Fruit fly (Drosophila melanogaster) whole organism, prepupa: ENCODE results near the gene CG9839.

Experiments
- Blimp-1 ChIP-seq: fragments of 200-800 bp; sonication (Bioruptor generic); optimal IDR thresholded peaks from 3 replicates; lab custom pipeline; 2017; ENCODE audit warnings: missing biosample characterization, missing genetic modification characterization, mild to moderate bottlenecking, moderate library complexity, missing genetic modification reagents
- CG10631 ChIP-seq: fragments of 200-800 bp; sonication (Bioruptor generic); optimal IDR thresholded peaks from 2 replicates; lab custom pipeline; 2016; ENCODE audit warnings: missing biosample characterization, missing genetic modification characterization
- CG10669 ChIP-seq: fragments of 200-800 bp; sonication (Bioruptor generic); optimal IDR thresholded peaks from 3 replicates; lab custom pipeline; 2018; ENCODE audit warnings: missing biosample characterization, mild to moderate bottlenecking, missing genetic modification characterization, moderate library complexity
- CG11294 ChIP-seq: fragments of 200-800 bp; sonication (Bioruptor generic); IDR thresholded peaks from 2 replicates; pipeline ENCODE4 v1.3.6; 2022; ENCODE audit warnings: missing biosample characterization, missing genetic modification characterization
- CG11762 ChIP-seq: fragments of 200-800 bp; sonication (Bioruptor generic); optimal IDR thresholded peaks from 3 replicates; lab custom pipeline; 2016; ENCODE audit warnings: missing biosample characterization, missing genetic modification characterization; ENCODE audit not compliant: insufficient read depth
- CG11902 ChIP-seq: fragments of 200-800 bp; sonication (Bioruptor generic); optimal IDR thresholded peaks from 3 replicates; lab custom pipeline; 2016; ENCODE audit warnings: missing biosample characterization, missing genetic modification characterization
- CG15336 ChIP-seq: fragments of 200-800 bp; sonication (Bioruptor generic); IDR thresholded peaks from 2 replicates; pipeline ENCODE4 v1.3.6; 2022; ENCODE audit warnings: missing biosample characterization, missing genetic modification characterization
- CG16779 ChIP-seq: fragments of 200-800 bp; sonication (Bioruptor generic); optimal IDR thresholded peaks from 3 replicates; lab custom pipeline; 2017; ENCODE audit warnings: missing biosample characterization, mild to moderate bottlenecking, missing genetic modification characterization
- CG3032 ChIP-seq: fragments of 200-800 bp; optimal IDR thresholded peaks from 2 replicates; lab custom pipeline; 2019; ENCODE audit warnings: missing biosample characterization, mild to moderate bottlenecking, missing genetic modification characterization, moderate library complexity
- CG34406 ChIP-seq: fragments of 200-800 bp; sonication (Bioruptor generic); optimal IDR thresholded peaks from 3 replicates; lab custom pipeline; 2016; ENCODE audit warnings: missing biosample characterization, missing genetic modification characterization
- CG4318 ChIP-seq: fragments of 200-800 bp; sonication (Bioruptor generic); optimal IDR thresholded peaks from 3 replicates; lab custom pipeline; 2017; ENCODE audit warnings: missing biosample characterization, mild to moderate bottlenecking, missing genetic modification characterization
- CG6163 ChIP-seq: fragments of 200-800 bp; sonication (Bioruptor generic); IDR thresholded peaks from 3 replicates; pipeline ENCODE4 v1.3.6; 2022; ENCODE audit warnings: missing biosample characterization, missing genetic modification characterization
- CG6276 ChIP-seq: fragments of 200-800 bp; sonication (Bioruptor generic); optimal IDR thresholded peaks from 2 replicates; lab custom pipeline; 2017; ENCODE audit warnings: missing biosample characterization, mild to moderate bottlenecking, missing genetic modification characterization
- CG6792 ChIP-seq: fragments of 200-800 bp; sonication (Bioruptor generic); optimal IDR thresholded peaks from 3 replicates; lab custom pipeline; 2016; ENCODE audit warnings: missing biosample characterization, missing genetic modification characterization
- CG6808 ChIP-seq: fragments of 200-800 bp; sonication (Bioruptor generic); optimal IDR thresholded peaks from 3 replicates; lab custom pipeline; 2017; ENCODE audit warnings: missing biosample characterization, missing genetic modification characterization, mild to moderate bottlenecking, moderate library complexity, missing genetic modification reagents
- CG6854 ChIP-seq: fragments of 200-800 bp; sonication (Bioruptor generic); optimal IDR thresholded peaks from 2 replicates; lab custom pipeline; 2017; ENCODE audit warnings: missing biosample characterization, mild to moderate bottlenecking, missing genetic modification characterization
- CG8119 ChIP-seq: fragments of 200-800 bp; sonication (Bioruptor generic); IDR thresholded peaks from 3 replicates; pipeline ENCODE4 v1.3.6; 2022; ENCODE audit warnings: missing biosample characterization, missing genetic modification characterization
- CG8632 ChIP-seq: fragments of 200-800 bp; sonication (Bioruptor generic); optimal IDR thresholded peaks from 3 replicates; lab custom pipeline; 2016; ENCODE audit warnings: missing biosample characterization, missing genetic modification characterization
- Eip75B ChIP-seq: fragments of 200-800 bp; sonication (Bioruptor generic); optimal IDR thresholded peaks from 3 replicates; lab custom pipeline; 2016; ENCODE audit warnings: missing biosample characterization, missing genetic modification characterization
- Eip78C ChIP-seq: fragments of 200-800 bp; sonication (Bioruptor generic); peaks from one replicate; lab custom pipeline; 2016; ENCODE audit warnings: missing biosample characterization, missing genetic modification characterization
- Eip93F ChIP-seq: fragments of 200-800 bp; sonication (Bioruptor generic); optimal IDR thresholded peaks from 2 replicates; lab custom pipeline; 2016; ENCODE audit warnings: missing biosample characterization, mild to moderate bottlenecking, missing genetic modification characterization
- Ets21C ChIP-seq: fragments of 200-800 bp; sonication (Bioruptor generic); optimal IDR thresholded peaks from 3 replicates; lab custom pipeline; 2016; ENCODE audit warnings: missing biosample characterization, missing genetic modification characterization
- Ets96B ChIP-seq: fragments of 200-800 bp; optimal IDR thresholded peaks from 2 replicates; lab custom pipeline; 2019; ENCODE audit warnings: missing biosample characterization, mild to moderate bottlenecking, missing genetic modification characterization, moderate library complexity
- Gug ChIP-seq: fragments of 200-800 bp; sonication (Bioruptor generic); IDR thresholded peaks from 2 replicates; pipeline ENCODE4 v1.3.6; 2022; ENCODE audit warnings: missing biosample characterization, missing genetic modification characterization
- Hr39 ChIP-seq: fragments of 200-800 bp; sonication (Bioruptor generic); optimal IDR thresholded peaks from 2 replicates; lab custom pipeline; 2016; ENCODE audit warnings: missing biosample characterization, missing genetic modification characterization
- Hr4 ChIP-seq: fragments of 200-800 bp; sonication (Bioruptor generic); optimal IDR thresholded peaks from 3 replicates; lab custom pipeline; 2016; ENCODE audit warnings: missing biosample characterization, missing genetic modification characterization
- Lpt ChIP-seq: fragments of 200-800 bp; sonication (Bioruptor generic); optimal IDR thresholded peaks from 3 replicates; lab custom pipeline; 2016; ENCODE audit warnings: missing biosample characterization, missing genetic modification characterization
- Met ChIP-seq: fragments of 200-800 bp; sonication (Bioruptor generic); optimal IDR thresholded peaks from 3 replicates; lab custom pipeline; 2016; ENCODE audit warnings: missing biosample characterization, missing genetic modification characterization
- Smox ChIP-seq: fragments of 200-800 bp; sonication (Bioruptor generic); optimal IDR thresholded peaks from 3 replicates; lab custom pipeline; 2016; ENCODE audit warnings: missing biosample characterization, missing genetic modification characterization
- Sox102F ChIP-seq: fragments of 200-800 bp; sonication (Bioruptor generic); optimal IDR thresholded peaks from 2 replicates; lab custom pipeline; 2016; ENCODE audit warnings: missing biosample characterization, mild to moderate bottlenecking, missing genetic modification characterization
- Sox15 ChIP-seq: fragments of 200-800 bp; sonication (Bioruptor generic); optimal IDR thresholded peaks from 3 replicates; lab custom pipeline; 2016; ENCODE audit warnings: missing biosample characterization, missing genetic modification characterization
- achi ChIP-seq: fragments of 200-800 bp; sonication (Bioruptor generic); optimal IDR thresholded peaks from 3 replicates; lab custom pipeline; 2016; ENCODE audit warnings: missing biosample characterization, missing genetic modification characterization
- acj6 ChIP-seq: fragments of 200-800 bp; sonication (Bioruptor generic); optimal IDR thresholded peaks from 3 replicates; lab custom pipeline; 2016; ENCODE audit warnings: missing biosample characterization, missing genetic modification characterization
- dac ChIP-seq: fragments of 200-800 bp; sonication (Bioruptor generic); optimal IDR thresholded peaks from 2 replicates; lab custom pipeline; 2017; ENCODE audit warnings: missing biosample characterization, mild to moderate bottlenecking, missing genetic modification characterization
- eg ChIP-seq: fragments of 200-800 bp; sonication (Bioruptor generic); IDR thresholded peaks from 3 replicates; pipeline ENCODE4 v1.3.6; 2022; ENCODE audit warnings: missing biosample characterization, missing genetic modification characterization
- esn ChIP-seq: fragments of 200-800 bp; sonication (Bioruptor generic); optimal IDR thresholded peaks from 2 replicates; lab custom pipeline; 2016; ENCODE audit warnings: missing biosample characterization, mild to moderate bottlenecking, missing genetic modification characterization, moderate library complexity
- fd59A ChIP-seq: fragments of 200-800 bp; sonication (Bioruptor generic); optimal IDR thresholded peaks from 2 replicates; lab custom pipeline; 2017; ENCODE audit warnings: missing biosample characterization, mild to moderate bottlenecking, missing genetic modification characterization, missing genetic modification reagents
- fd85E ChIP-seq: fragments of 200-800 bp; sonication (Bioruptor generic); optimal IDR thresholded peaks from 3 replicates; lab custom pipeline; 2016; ENCODE audit warnings: missing biosample characterization, missing genetic modification characterization
- fkh ChIP-seq: fragments of 200-800 bp; sonication (Bioruptor generic); optimal IDR thresholded peaks from 3 replicates; lab custom pipeline; 2017; ENCODE audit warnings: missing biosample characterization, mild to moderate bottlenecking, missing genetic modification characterization, moderate library complexity
- net ChIP-seq: fragments of 200-800 bp; sonication (Bioruptor generic); optimal IDR thresholded peaks from 3 replicates; lab custom pipeline; 2016; ENCODE audit warnings: missing biosample characterization, missing genetic modification characterization
- pdm3 ChIP-seq: fragments of 200-800 bp; sonication (Bioruptor generic); optimal IDR thresholded peaks from 3 replicates; lab custom pipeline; 2016; ENCODE audit warnings: missing biosample characterization, missing genetic modification characterization
- salr ChIP-seq, 2 experiments: fragments of 200-800 bp; sonication (Bioruptor generic); optimal IDR thresholded peaks; 3 replicates each; lab custom pipeline; 2016 to 2018; ENCODE audit warnings: missing biosample characterization in 2 of 2, missing genetic modification characterization in 2 of 2, mild to moderate bottlenecking in 1 of 2
- spab ChIP-seq: fragments of 200-800 bp; sonication (Bioruptor generic); optimal IDR thresholded peaks from 2 replicates; lab custom pipeline; 2017; ENCODE audit warnings: missing biosample characterization, mild to moderate bottlenecking, missing genetic modification characterization, missing genetic modification reagents
- ss ChIP-seq, 2 experiments: fragments of 200-800 bp; sonication (Bioruptor generic); optimal IDR thresholded peaks; 2 replicates in 1 of 2; 3 replicates in 1 of 2; lab custom pipeline; 2017 to 2018; ENCODE audit warnings: mild to moderate bottlenecking in 2 of 2, missing biosample characterization in 2 of 2, missing genetic modification characterization in 2 of 2, moderate library complexity in 1 of 2
- svp ChIP-seq: fragments of 200-800 bp; sonication (Bioruptor generic); peaks from one replicate; lab custom pipeline; 2016; ENCODE audit warnings: missing biosample characterization, missing genetic modification characterization
- topi ChIP-seq: fragments of 200-800 bp; sonication (Bioruptor generic); optimal IDR thresholded peaks from 3 replicates; lab custom pipeline; 2016; ENCODE audit warnings: missing biosample characterization, missing genetic modification characterization
- vri ChIP-seq: fragments of 200-800 bp; sonication (Bioruptor generic); optimal IDR thresholded peaks from 3 replicates; lab custom pipeline; 2016; ENCODE audit warnings: missing biosample characterization, mild to moderate bottlenecking, missing genetic modification characterization

CG9839 gene

dm6 chr3R:8850616-8851015, 45.0 kb upstream of the CG9839 start:
- TF ChIP-seq fkh (GFP tag; lab: Kevin White, UChicago) (peak; percentile 66), CG16779 (tag; lab: Kevin White, UChicago) (no peak)

- TF ChIP-seq net (GFP tag; lab: Kevin White, UChicago) (peak; percentile 58), CG4318 (GFP tag; lab: Kevin White, UChicago) (peak; percentile 21), CG34406 (GFP tag; lab: Kevin White, UChicago) (peak; percentile 49), topi (GFP tag; lab: Kevin White, UChicago) (peak; percentile 48), CG6276 (peak; percentile 52), CG8119 (GFP tag; lab: Robert Waterston, UW) (peak; percentile 70), Hr39 (peak; percentile 49), Ets21C (no peak), CG8632 (peak; percentile 33), CG6854 (no peak), CG10669 (GFP tag; lab: Kevin White, UChicago) (peak; percentile 64), acj6 (GFP tag; lab: Kevin White, UChicago) (peak; percentile 50), spab (peak; percentile 55), Ets96B (tag; lab: Kevin White, UChicago) (peak; percentile 69), CG3032 (tag; lab: Kevin White, UChicago) (peak; percentile 35), dac (GFP tag; lab: Kevin White, UChicago) (peak; percentile 11), Met (GFP tag; lab: Kevin White, UChicago) (peak; percentile 63), CG16779 (tag; lab: Kevin White, UChicago) (no peak), Blimp-1 (GFP tag; lab: Kevin White, UChicago) (no peak), Lpt (GFP tag; lab: Kevin White, UChicago) (peak; percentile 55), fkh (GFP tag; lab: Kevin White, UChicago) (no peak), CG11762 (GFP tag; lab: Kevin White, UChicago) (peak; percentile 52), CG10631 (GFP tag; lab: Kevin White, UChicago) (peak; percentile 61), Gug (GFP tag; lab: Robert Waterston, UW) (peak; percentile 48; the same call in 1 of the 2 replicates), svp (peak; percentile 83), Sox102F (GFP tag; lab: Kevin White, UChicago) (peak; percentile 60), Sox15 (peak; percentile 28), esn (GFP tag; lab: Kevin White, UChicago) (peak; percentile 63), Eip93F (GFP tag; lab: Kevin White, UChicago) (no peak), CG11902 (GFP tag; lab: Kevin White, UChicago) (peak; percentile 11), eg (peak; percentile 74), Eip78C (GFP tag; lab: Kevin White, UChicago) (peak; percentile 87), CG6808 (GFP tag; lab: Kevin White, UChicago) (peak; percentile 43), CG6163 (GFP tag; lab: Robert Waterston, UW) (peak; percentile 72), vri (no peak), CG15336 (GFP tag; lab: Robert Waterston, UW) (peak; percentile 76), pdm3 (GFP tag; lab: Kevin White, UChicago) (peak; percentile 59), CG11294 (GFP tag; lab: Robert Waterston, UW) (peak; percentile 54; the same call in 1 of the 2 replicates), fd85E (GFP tag; lab: Kevin White, UChicago) (no peak), Hr4 (GFP tag; lab: Kevin White, UChicago) (peak; percentile 67), CG6792 (GFP tag; lab: Kevin White, UChicago) (peak; percentile 55), Eip75B (GFP tag; lab: Kevin White, UChicago) (peak; percentile 64), Smox (GFP tag; lab: Kevin White, UChicago) (peak; percentile 45), achi (GFP tag; lab: Kevin White, UChicago) (peak; percentile 62), fd59A (peak; percentile 2), salr (GFP tag; optimal IDR thresholded peaks at IDR 0.05; lab: Kevin White, UChicago) (peak in 1 of 2 experiments; percentile 35), ss (GFP tag; optimal IDR thresholded peaks at IDR 0.05; lab: Kevin White, UChicago) (peak in 1 of 2 experiments; percentile 50)
Observed at dm6 chr3R:8849373-8850228, 44.0 kb upstream of the CG9839 start.
